Worm (Caenorhabditis elegans) whole organism, young adult: ENCODE data around the gene piki-1.

Source experiments
- B0261.1 ChIP-seq: sonication (generic microtip); optimal IDR thresholded peaks from 2 replicates; lab custom pipeline; 2016; ENCODE audit warnings: mild to moderate bottlenecking, missing genetic modification characterization, moderate library complexity, missing compliant biosample characterization
- B0336.3 ChIP-seq: fragments of 200-800 bp; sonication (Bioruptor generic); IDR thresholded peaks from 2 replicates; pipeline ENCODE4 v1.3.6; 2022; ENCODE audit warnings: missing genetic modification characterization, missing compliant biosample characterization
- D2030.7 ChIP-seq: fragments of 200-800 bp; sonication (Bioruptor generic); IDR thresholded peaks from 2 replicates; pipeline ENCODE4 v1.3.6; 2022; ENCODE audit warnings: missing genetic modification reagents, missing genetic modification characterization, missing compliant biosample characterization
- F57C9.4 ChIP-seq: sonication (generic microtip); optimal IDR thresholded peaks from 2 replicates; lab custom pipeline; 2017; ENCODE audit warnings: mild to moderate bottlenecking, missing genetic modification characterization, missing compliant biosample characterization
- Y56A3A.18 ChIP-seq: fragments of 200-800 bp; sonication (Bioruptor generic); IDR thresholded peaks from 2 replicates; pipeline ENCODE4 v1.3.6; 2022; ENCODE audit warnings: missing genetic modification reagents, missing genetic modification characterization, missing compliant biosample characterization
- Y67H2A.10 ChIP-seq: fragments of 200-800 bp; sonication (Bioruptor generic); conservative IDR thresholded peaks from 2 replicates; pipeline ENCODE4 v1.3.6; 2022; ENCODE audit warnings: missing genetic modification reagents, missing genetic modification characterization, missing compliant biosample characterization
- ZK185.1 ChIP-seq: sonication (generic microtip); optimal IDR thresholded peaks from 2 replicates; lab custom pipeline; 2016; ENCODE audit warnings: mild to moderate bottlenecking, missing genetic modification characterization, missing compliant biosample characterization; ENCODE audit not compliant: poor library complexity, severe bottlenecking
- bed-2 ChIP-seq: fragments of 200-800 bp; sonication (Bioruptor generic); IDR thresholded peaks from 2 replicates; pipeline ENCODE4 v1.3.6; 2022; ENCODE audit warnings: missing genetic modification reagents, missing genetic modification characterization, missing compliant biosample characterization
- cebp-1 ChIP-seq, 2 experiments: fragments of 200-800 bp in 1 of 2; sonication (Bioruptor generic) in 1 of 2; sonication (generic microtip) in 1 of 2; IDR thresholded peaks in 1 of 2; optimal IDR thresholded peaks in 1 of 2; 2 replicates each; pipeline versions ENCODE4 v1.3.6 to Lab custom; 2017 to 2022; ENCODE audit warnings: missing compliant biosample characterization in 2 of 2, missing genetic modification characterization in 2 of 2, mild to moderate bottlenecking in 1 of 2, missing genetic modification reagents in 1 of 2, moderate library complexity in 1 of 2
- ceh-100 ChIP-seq: fragments of 200-800 bp; sonication (Bioruptor generic); IDR thresholded peaks from 2 replicates; pipeline ENCODE4 v1.3.6; 2022; ENCODE audit warnings: missing genetic modification reagents, missing genetic modification characterization, missing compliant biosample characterization
- ceh-27 ChIP-seq: fragments of 200-800 bp; sonication (Bioruptor generic); optimal IDR thresholded peaks from 2 replicates; lab custom pipeline; 2018; ENCODE audit warnings: mild to moderate bottlenecking, missing genetic modification characterization, moderate library complexity, missing compliant biosample characterization
- ceh-58 ChIP-seq: fragments of 200-800 bp; sonication (Bioruptor generic); IDR thresholded peaks from 2 replicates; pipeline ENCODE4 v1.3.6; 2022; ENCODE audit warnings: missing genetic modification characterization, missing compliant biosample characterization
- ceh-79 ChIP-seq: sonication (generic microtip); optimal IDR thresholded peaks from 2 replicates; lab custom pipeline; 2017; ENCODE audit warnings: mild to moderate bottlenecking, missing genetic modification characterization, missing compliant biosample characterization
- dox-1 ChIP-seq: fragments of 200-800 bp; sonication (Bioruptor generic); IDR thresholded peaks from 2 replicates; pipeline ENCODE4 v1.3.6; 2022; ENCODE audit warnings: missing genetic modification reagents, missing genetic modification characterization, missing compliant biosample characterization
- dpff-1 ChIP-seq: sonication (generic microtip); optimal IDR thresholded peaks from 2 replicates; lab custom pipeline; 2017; ENCODE audit warnings: mild to moderate bottlenecking, missing genetic modification characterization, missing compliant biosample characterization
- egl-18 ChIP-seq: fragments of 200-800 bp; sonication (Bioruptor generic); IDR thresholded peaks from 2 replicates; pipeline ENCODE4 v1.3.6; 2022; ENCODE audit warnings: missing genetic modification reagents, missing genetic modification characterization, missing compliant biosample characterization
- egrh-3 ChIP-seq: fragments of 200-800 bp; sonication (Bioruptor generic); IDR thresholded peaks from 2 replicates; pipeline ENCODE4 v1.3.6; 2022; ENCODE audit warnings: missing genetic modification reagents, missing genetic modification characterization, missing compliant biosample characterization
- ekl-4 ChIP-seq: fragments of 200-800 bp; sonication (Bioruptor generic); IDR thresholded peaks from 2 replicates; pipeline ENCODE4 v1.3.6; 2022; ENCODE audit warnings: missing genetic modification reagents, missing genetic modification characterization, missing compliant biosample characterization
- hlh-12 ChIP-seq: sonication (generic microtip); optimal IDR thresholded peaks from 2 replicates; lab custom pipeline; 2016; ENCODE audit warnings: missing genetic modification characterization, missing compliant biosample characterization
- lag-1 ChIP-seq: fragments of 200-800 bp; sonication (Bioruptor generic); IDR thresholded peaks from 2 replicates; pipeline ENCODE4 v1.3.6; 2022; ENCODE audit warnings: missing genetic modification reagents, missing genetic modification characterization, missing compliant biosample characterization
- lin-35 ChIP-seq, 3 experiments: fragments of 150-350 bp in 2 of 3; sonication (generic microtip) in 1 of 3; optimal IDR thresholded peaks; 2 replicates each; lab custom pipeline; 2014 to 2018; ENCODE audit warnings: missing biosample characterization in 3 of 3, missing genetic modification characterization in 3 of 3, missing genetic modification reagents in 3 of 3
- lin-40 ChIP-seq: sonication (generic microtip); optimal IDR thresholded peaks from 2 replicates; lab custom pipeline; 2016; ENCODE audit warnings: missing genetic modification characterization, mild to moderate bottlenecking, missing compliant biosample characterization, missing genotype, missing genetic modification reagents
- lsl-1 ChIP-seq: fragments of 200-800 bp; sonication (Bioruptor generic); optimal IDR thresholded peaks from 2 replicates; lab custom pipeline; 2018; ENCODE audit warnings: mild to moderate bottlenecking, missing genetic modification characterization, moderate library complexity, missing compliant biosample characterization
- madf-3 ChIP-seq: fragments of 200-800 bp; sonication (Bioruptor generic); IDR thresholded peaks from 2 replicates; pipeline ENCODE4 v1.3.6; 2022; ENCODE audit warnings: missing genetic modification reagents, missing genetic modification characterization, missing compliant biosample characterization
- mes-4 ChIP-seq: sonication (generic microtip); optimal IDR thresholded peaks from 2 replicates; lab custom pipeline; 2016; ENCODE audit warnings: missing genotype, missing genetic modification characterization, missing compliant biosample characterization
- mxl-1 ChIP-seq: sonication (generic microtip); optimal IDR thresholded peaks from 2 replicates; lab custom pipeline; 2016; ENCODE audit warnings: missing genetic modification characterization, missing compliant biosample characterization
- nfya-2 ChIP-seq: fragments of 200-800 bp; sonication (Bioruptor generic); IDR thresholded peaks from 2 replicates; pipeline ENCODE4 v1.3.6; 2022; ENCODE audit warnings: missing genetic modification reagents, missing genetic modification characterization, missing compliant biosample characterization
- nhr-179 ChIP-seq: sonication (generic microtip); optimal IDR thresholded peaks from 2 replicates; lab custom pipeline; 2016; ENCODE audit warnings: mild to moderate bottlenecking, missing genetic modification characterization, missing compliant biosample characterization
- pha-4 ChIP-seq: fragments of 150-350 bp; sonication (generic microtip); optimal IDR thresholded peaks from 2 replicates; lab custom pipeline; 2014; ENCODE audit warnings: missing biosample characterization, missing genetic modification reagents, missing genetic modification characterization
- rpc-1 ChIP-seq, 2 experiments: fragments of 150-350 bp in 1 of 2; sonication (generic microtip) in 1 of 2; optimal IDR thresholded peaks; 2 replicates each; lab custom pipeline; 2014 to 2018; ENCODE audit warnings: missing biosample characterization in 1 of 2, missing genetic modification characterization in 1 of 2, missing genetic modification reagents in 1 of 2, missing genotype in 1 of 2
- sdz-38 ChIP-seq: sonication (generic microtip); optimal IDR thresholded peaks from 2 replicates; lab custom pipeline; 2016; ENCODE audit warnings: missing genotype, missing genetic modification characterization, missing compliant biosample characterization
- sea-2 ChIP-seq: fragments of 200-800 bp; sonication (Bioruptor generic); IDR thresholded peaks from 2 replicates; pipeline ENCODE4 v1.3.6; 2022; ENCODE audit warnings: missing genetic modification characterization, missing compliant biosample characterization
- snpc-4 ChIP-seq, 5 experiments: fragments of 150-350 bp in 1 of 5; sonication (generic microtip) in 4 of 5; optimal IDR thresholded peaks; 2 replicates each; lab custom pipeline; 2014 to 2018; ENCODE audit warnings: missing genetic modification characterization in 5 of 5, missing biosample characterization in 3 of 5, antibody characterized with exemption in 2 of 5, mild to moderate bottlenecking in 2 of 5, missing compliant biosample characterization in 2 of 5, missing genotype in 2 of 5, moderate library complexity in 2 of 5, missing genetic modification reagents in 1 of 5
- somi-1 ChIP-seq: fragments of 200-800 bp; sonication (Bioruptor generic); optimal IDR thresholded peaks from 2 replicates; lab custom pipeline; 2018; ENCODE audit warnings: mild to moderate bottlenecking, missing genetic modification characterization, missing compliant biosample characterization
- tbp1 ChIP-seq: fragments of 200-800 bp; sonication (Bioruptor generic); optimal IDR thresholded peaks from 2 replicates; lab custom pipeline; 2018; ENCODE audit warnings: mild to moderate bottlenecking, missing genetic modification characterization, missing compliant biosample characterization
- tlf-1 ChIP-seq: fragments of 200-800 bp; sonication (Bioruptor generic); optimal IDR thresholded peaks from 2 replicates; lab custom pipeline; 2018; ENCODE audit warnings: mild to moderate bottlenecking, missing genetic modification characterization, missing compliant biosample characterization
- unc-130 ChIP-seq: sonication (generic microtip); optimal IDR thresholded peaks from 2 replicates; lab custom pipeline; 2016; ENCODE audit warnings: missing genetic modification reagents, missing genetic modification characterization, missing compliant biosample characterization
- unc-62 ChIP-seq: fragments of 150-350 bp; optimal IDR thresholded peaks from 2 replicates; lab custom pipeline; 2014; ENCODE audit warnings: missing biosample characterization, missing genetic modification reagents, missing genetic modification characterization
- zfh-2 ChIP-seq: fragments of 200-800 bp; sonication (Bioruptor generic); conservative IDR thresholded peaks from 2 replicates; pipeline ENCODE4 v1.3.6; 2022; ENCODE audit warnings: missing genetic modification reagents, missing genetic modification characterization, missing compliant biosample characterization
- ztf-22 ChIP-seq: fragments of 200-800 bp; sonication (Bioruptor generic); optimal IDR thresholded peaks from 2 replicates; lab custom pipeline; 2018; ENCODE audit warnings: mild to moderate bottlenecking, missing genetic modification characterization, moderate library complexity, missing compliant biosample characterization
- ztf-26 ChIP-seq: sonication (generic microtip); optimal IDR thresholded peaks from 2 replicates; lab custom pipeline; 2017; ENCODE audit warnings: missing genetic modification characterization, missing compliant biosample characterization
- ztf-3 ChIP-seq: fragments of 200-800 bp; sonication (Bioruptor generic); optimal IDR thresholded peaks from 2 replicates; lab custom pipeline; 2018; ENCODE audit warnings: mild to moderate bottlenecking, missing genetic modification characterization, missing compliant biosample characterization

The piki-1 gene

DNA sequence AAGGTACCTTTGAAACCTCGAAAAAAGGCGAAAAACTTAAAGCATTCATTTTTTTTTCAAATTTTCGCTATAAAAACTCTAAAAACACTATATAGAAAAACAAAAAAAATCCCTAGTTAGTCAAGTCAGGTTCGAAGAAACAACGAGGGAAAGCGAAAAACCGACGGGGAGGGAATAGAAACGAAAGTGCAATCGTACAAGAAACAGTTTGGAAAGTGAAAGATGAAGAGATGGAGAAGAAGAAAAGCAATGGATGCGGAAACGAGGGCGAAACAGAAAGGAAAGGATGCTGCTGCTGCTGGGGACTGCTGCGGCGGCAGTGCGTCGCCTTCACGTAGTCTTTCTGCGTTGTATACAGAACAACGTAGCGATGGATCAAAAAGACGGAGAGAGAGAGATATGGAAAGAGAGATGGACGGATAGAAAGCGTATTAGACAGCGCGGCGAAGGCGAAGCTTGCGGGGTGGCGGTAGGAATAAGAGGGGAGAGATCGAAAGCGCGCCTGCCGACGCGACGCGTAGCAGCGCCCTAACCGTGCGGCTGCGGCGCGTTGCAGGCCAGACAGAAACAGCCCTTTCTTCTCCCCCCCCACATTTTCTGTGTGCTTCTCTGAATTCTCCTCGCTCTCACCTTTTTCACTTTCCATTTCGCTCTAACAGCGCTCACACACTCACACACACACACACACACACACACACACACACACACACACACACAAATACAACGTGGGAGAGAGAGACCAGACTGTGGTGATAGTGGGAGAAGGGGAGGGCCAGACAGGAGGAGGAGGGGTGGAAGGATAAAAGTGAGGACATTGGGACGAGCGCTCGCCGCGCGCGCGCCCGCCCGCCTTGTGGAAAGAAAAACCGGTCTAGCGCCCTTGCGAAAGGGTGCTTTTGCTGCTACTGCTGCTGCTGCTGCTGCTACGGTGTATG lies 28.9 kb upstream of the piki-1 start (continued):
- TF ChIP-seq Y67H2A.10 (GFP tag; lab: Robert Waterston, UW) (no peak), unc-130 (GFP tag; lab: Kevin White, UChicago) (no peak), snpc-4 (GFP tag; optimal IDR thresholded peaks at IDR 0.05; lab: Kevin White, UChicago) (no peak), snpc-4 (tag; optimal IDR thresholded peaks at IDR 0.05; lab: Kevin White, UChicago) (peak in 2 of 4 experiments; percentile 6 to 20), rpc-1 (optimal IDR thresholded peaks at IDR 0.05; lab: Kevin White, UChicago) (no peak), rpc-1 (tag; optimal IDR thresholded peaks at IDR 0.05; lab: Kevin White, UChicago) (no peak), B0261.1 (tag; lab: Kevin White, UChicago) (no peak), sdz-38 (tag; lab: Kevin White, UChicago) (no peak), lsl-1 (no peak), nhr-179 (tag; lab: Kevin White, UChicago) (no peak), egl-18 (GFP tag; lab: Robert Waterston, UW) (no peak), D2030.7 (GFP tag; lab: Robert Waterston, UW) (no peak), tlf-1 (GFP tag; lab: Kevin White, UChicago) (no peak), ztf-22 (no peak), mxl-1 (tag; lab: Kevin White, UChicago) (no peak), ztf-3 (GFP tag; lab: Kevin White, UChicago) (peak; percentile 85), dpff-1 (tag; lab: Kevin White, UChicago) (no peak), Y56A3A.18 (no peak), lag-1 (GFP tag; lab: Robert Waterston, UW) (no peak), ekl-4 (GFP tag; lab: Robert Waterston, UW) (no peak), nfya-2 (GFP tag; lab: Robert Waterston, UW) (no peak), pha-4 (tag; lab: Kevin White, UChicago) (no peak), ZK185.1 (tag; lab: Kevin White, UChicago) (peak; percentile 13), bed-2 (GFP tag; lab: Robert Waterston, UW) (no peak), ceh-58 (GFP tag; lab: Robert Waterston, UW) (no peak), tbp1 (GFP tag; lab: Kevin White, UChicago) (peak; percentile 49), B0336.3 (GFP tag; lab: Robert Waterston, UW) (peak; percentile 63; the same call in 1 of the 2 replicates), hlh-12 (tag; lab: Kevin White, UChicago) (no peak), ztf-26 (peak; percentile 83), F57C9.4 (tag; lab: Kevin White, UChicago) (no peak), sea-2 (no peak), lin-35 (GFP tag; optimal IDR thresholded peaks at IDR 0.05; lab: Kevin White, UChicago) (no peak), mes-4 (no peak), ceh-100 (GFP tag; lab: Robert Waterston, UW) (no peak), ceh-79 (tag; lab: Kevin White, UChicago) (no peak)
- TF ChIP-seq, all 124 proteins: peak for 28

DNA sequence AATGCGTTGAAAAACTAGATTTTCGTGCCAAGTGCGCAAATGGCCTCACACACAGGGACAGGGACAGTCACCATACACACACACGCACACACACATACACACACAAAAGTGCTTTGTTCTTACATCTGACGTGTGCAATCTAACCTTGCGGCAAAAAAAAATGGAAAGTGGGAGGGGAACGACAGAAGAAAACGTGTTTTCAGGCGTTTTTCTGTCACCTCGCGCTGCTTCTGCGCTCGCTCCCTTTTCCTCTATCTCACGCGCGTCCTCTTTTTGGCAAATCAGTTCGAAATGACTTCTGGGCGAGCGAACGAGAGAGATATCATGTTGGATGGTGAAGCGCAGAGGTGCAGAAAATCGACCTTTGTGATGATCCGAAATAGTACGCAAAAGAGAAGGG lies 27.9 kb upstream of the piki-1 start:
- TF ChIP-seq unc-62 = no peak
- peak; percentile 60 for TF ChIP-seq somi-1 (GFP tag; lab: Kevin White, UChicago)
- peak; percentile 18; the same call in 1 of the 2 replicates for TF ChIP-seq dox-1 (GFP tag; lab: Robert Waterston, UW)
- TF ChIP-seq madf-3 (GFP tag; lab: Robert Waterston, UW) = 0 out of 2 replicates have a peak, but pooled peaks have one; percentile 41
- no peak for TF ChIP-seq ceh-58 (GFP tag; lab: Robert Waterston, UW)
- TF ChIP-seq lin-40 (tag; lab: Kevin White, UChicago) = peak; percentile 42
- TF ChIP-seq egrh-3 (GFP tag; lab: Robert Waterston, UW) = peak; percentile 72; the same call in 1 of the 2 replicates
- no peak for TF ChIP-seq tbp1 (GFP tag; lab: Kevin White, UChicago)
- no peak for TF ChIP-seq cebp-1 (GFP tag; IDR thresholded peaks at IDR 0.05; lab: Robert Waterston, UW)
- TF ChIP-seq cebp-1 (tag; optimal IDR thresholded peaks at IDR 0.05; lab: Kevin White, UChicago) = peak; percentile 50
- peak; percentile 8 for TF ChIP-seq ceh-27 (GFP tag; lab: Kevin White, UChicago)
- TF ChIP-seq zfh-2 (GFP tag; lab: Robert Waterston, UW) = peak; percentile 74
